Fruit fly (Drosophila melanogaster): ENCODE data around the gene CG9806.

The CG9806 gene

DNA sequence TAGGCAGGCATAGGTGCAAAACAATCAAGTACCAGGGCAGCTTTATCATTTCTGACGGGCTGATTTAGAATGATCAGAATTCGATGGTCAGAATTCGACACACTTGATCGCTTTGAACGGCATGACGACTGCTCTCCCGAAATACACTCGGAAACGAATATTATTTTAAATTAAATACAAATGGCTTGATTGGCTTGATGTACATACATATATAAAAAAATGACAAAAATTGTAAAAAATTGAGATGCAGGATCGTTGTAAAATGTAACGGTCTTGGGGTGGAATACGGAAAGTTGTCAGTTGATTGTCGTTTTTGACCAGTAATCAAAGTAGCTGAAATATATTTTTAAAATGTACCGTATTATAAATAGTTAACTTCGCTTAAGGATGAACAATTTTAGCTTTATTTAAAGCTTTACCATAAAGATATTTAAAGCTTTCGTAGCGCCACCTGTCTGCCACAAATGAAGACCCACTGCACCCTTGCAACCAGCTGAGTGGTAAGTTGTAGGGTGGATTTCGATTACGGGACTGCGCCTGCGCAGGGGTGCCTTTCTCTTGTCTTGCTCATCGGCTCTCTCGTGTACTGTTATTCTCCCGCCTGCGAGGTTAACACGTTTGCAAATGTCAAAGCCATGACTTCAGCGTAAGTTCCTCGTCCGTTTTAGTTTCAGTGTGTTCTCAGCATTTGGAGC, at the start of gene CG9806, which contains the start of gene X11Lbeta:
Gene CG9806, minus strand, starts transcription at position 51 of the 695 bp plus-strand sequence.
Gene X11Lbeta, plus strand, starts transcription at position 676 of the 695 bp plus-strand sequence.
- TF ChIP-seq CG14014 (GFP tag; IDR thresholded peaks at IDR 0.05) = no peak
- no peak for TF ChIP-seq bowl (GFP tag; IDR thresholded peaks at IDR 0.05)
- TF ChIP-seq GATAe (GFP tag; conservative IDR thresholded peaks at IDR 0.05) = no peak
- TF ChIP-seq Med (GFP tag) = peak; percentile 31
- TF ChIP-seq gem (tag; optimal IDR thresholded peaks at IDR 0.05) = no peak
- TF ChIP-seq hbn (GFP tag; IDR thresholded peaks at IDR 0.05; ENCODE audit: partially characterized antibody) = no peak
- TF ChIP-seq crp (GFP tag; optimal IDR thresholded peaks at IDR 0.05) = peak in 1 of 2 experiments; percentile 54
- peak; percentile 3 for TF ChIP-seq Deaf1 (tag; optimal IDR thresholded peaks at IDR 0.05)
- TF ChIP-seq luna (GFP tag; optimal IDR thresholded peaks at IDR 0.05) = no peak
- TF ChIP-seq CG18619 (GFP tag; optimal IDR thresholded peaks at IDR 0.05) = no peak
- no peak for TF ChIP-seq BtbVII (GFP tag; optimal IDR thresholded peaks at IDR 0.05)
- no peak for TF ChIP-seq usp (GFP tag; optimal IDR thresholded peaks at IDR 0.05)
- TF ChIP-seq kni (GFP tag; optimal IDR thresholded peaks at IDR 0.05) = no peak
- TF ChIP-seq Dp (GFP tag; optimal IDR thresholded peaks at IDR 0.05) = no peak
- TF ChIP-seq CG8944 (GFP tag; optimal IDR thresholded peaks at IDR 0.05) = no peak
- TF ChIP-seq ttk (GFP tag; IDR thresholded peaks at IDR 0.05) = no peak
- TF ChIP-seq CG2116 (GFP tag; optimal IDR thresholded peaks at IDR 0.05) = peak; percentile 26
- TF ChIP-seq onecut (GFP tag; IDR thresholded peaks at IDR 0.05) = no peak
- TF ChIP-seq CG17802 (tag; optimal IDR thresholded peaks at IDR 0.05) = no peak
- TF ChIP-seq kay (GFP tag; optimal IDR thresholded peaks at IDR 0.05) = no peak
- TF ChIP-seq sisA (GFP tag; IDR thresholded peaks at IDR 0.05) = no peak
- no peak for TF ChIP-seq org-1 (GFP tag; optimal IDR thresholded peaks at IDR 0.05)
- TF ChIP-seq Pdp1 (GFP tag; optimal IDR thresholded peaks at IDR 0.05) = no peak
- TF ChIP-seq Dll (GFP tag; IDR thresholded peaks at IDR 0.05; ENCODE audit: partially characterized antibody) = no peak
- no peak for TF ChIP-seq CG12236 (GFP tag; optimal IDR thresholded peaks at IDR 0.05)
- TF ChIP-seq pzg (GFP tag; optimal IDR thresholded peaks at IDR 0.05) = peak; percentile 14
- no peak for TF ChIP-seq Oaz (GFP tag; IDR thresholded peaks at IDR 0.05)
- no peak for TF ChIP-seq CG3726 (GFP tag; IDR thresholded peaks at IDR 0.05)
- TF ChIP-seq Chrac-16 (GFP tag; optimal IDR thresholded peaks at IDR 0.05) = no peak
- no peak for TF ChIP-seq Xrp1 (GFP tag; IDR thresholded peaks at IDR 0.05)
- no peak for TF ChIP-seq Dbx (GFP tag; IDR thresholded peaks at IDR 0.05)
- no peak for TF ChIP-seq CG8388 (GFP tag; optimal IDR thresholded peaks at IDR 0.05)
- no peak for TF ChIP-seq sr (GFP tag; IDR thresholded peaks at IDR 0.05)
- no peak for TF ChIP-seq ab (GFP tag; optimal IDR thresholded peaks at IDR 0.05)
- TF ChIP-seq chn (GFP tag; optimal IDR thresholded peaks at IDR 0.05) = no peak
- no peak for TF ChIP-seq CG7271 (tag; optimal IDR thresholded peaks at IDR 0.05)
- TF ChIP-seq Gsc (GFP tag; IDR thresholded peaks at IDR 0.05) = no peak
- TF ChIP-seq Ets65A (GFP tag) = peak; percentile 27
- TF ChIP-seq Fer3 (tag; optimal IDR thresholded peaks at IDR 0.05) = no peak
- TF ChIP-seq CG34422 (GFP tag; IDR thresholded peaks at IDR 0.05) = no peak
- no peak for TF ChIP-seq vvl (GFP tag; IDR thresholded peaks at IDR 0.05)
- TF ChIP-seq CG10274 (GFP tag; optimal IDR thresholded peaks at IDR 0.05) = no peak
- TF ChIP-seq CTCF (GFP tag; optimal IDR thresholded peaks at IDR 0.05) = peak; percentile 88
- no peak for TF ChIP-seq Tbp (GFP tag; optimal IDR thresholded peaks at IDR 0.05)
- TF ChIP-seq esg (GFP tag; conservative IDR thresholded peaks at IDR 0.05) = no peak
- peak; percentile 26 to 39 for TF ChIP-seq Trl (optimal IDR thresholded peaks at IDR 0.05)
- no peak for TF ChIP-seq Trl (GFP tag; optimal IDR thresholded peaks at IDR 0.05)
- no peak for TF ChIP-seq ro (GFP tag; IDR thresholded peaks at IDR 0.05)
- no peak for TF ChIP-seq CG1602 (GFP tag; optimal IDR thresholded peaks at IDR 0.05)
- no peak for TF ChIP-seq stc (GFP tag; IDR thresholded peaks at IDR 0.05)
- TF ChIP-seq bab2 (GFP tag; optimal IDR thresholded peaks at IDR 0.05) = no peak
- TF ChIP-seq CG11247 (GFP tag; IDR thresholded peaks at IDR 0.05) = no peak
- no peak for TF ChIP-seq yki (optimal IDR thresholded peaks at IDR 0.05)
